Fruit fly (Drosophila melanogaster) whole organism, embryonic: ENCODE results near the gene nan.

Experiments used
- Atf-2 ChIP-seq: fragments of 200-800 bp; sonication (Bioruptor generic); optimal IDR thresholded peaks from 2 replicates; lab custom pipeline; 2016; ENCODE audit warnings: missing biosample characterization, missing genetic modification characterization
- Atf6 ChIP-seq: fragments of 200-800 bp; sonication (Bioruptor generic); IDR thresholded peaks from 2 replicates; pipeline ENCODE4 v1.3.6; 2022; ENCODE audit warnings: missing biosample characterization, missing genetic modification characterization
- CG10321 ChIP-seq: fragments of 200-800 bp; sonication (Bioruptor generic); IDR thresholded peaks from 2 replicates; pipeline ENCODE4 v1.3.6; 2022; ENCODE audit warnings: missing biosample characterization, missing genetic modification characterization
- CG11085 ChIP-seq: fragments of 200-800 bp; sonication (Bioruptor generic); IDR thresholded peaks from 2 replicates; pipeline ENCODE4 v1.3.6; 2022; ENCODE audit warnings: missing biosample characterization, missing genetic modification characterization
- CG12769 ChIP-seq: fragments of 200-800 bp; sonication (Bioruptor generic); optimal IDR thresholded peaks from 2 replicates; lab custom pipeline; 2019; ENCODE audit warnings: missing biosample characterization, mild to moderate bottlenecking, missing genetic modification characterization, moderate library complexity
- CG14441 ChIP-seq: fragments of 200-800 bp; sonication (Bioruptor generic); IDR thresholded peaks from 2 replicates; pipeline ENCODE4 v1.3.6; 2022; ENCODE audit warnings: missing biosample characterization, missing genetic modification characterization
- CG18619 ChIP-seq: fragments of 200-800 bp; sonication (Bioruptor generic); optimal IDR thresholded peaks from 3 replicates; lab custom pipeline; 2017; ENCODE audit warnings: missing biosample characterization, mild to moderate bottlenecking, missing genetic modification characterization
- CG2199 ChIP-seq: fragments of 200-800 bp; sonication (Bioruptor generic); IDR thresholded peaks from 3 replicates; pipeline ENCODE4 v1.3.6; 2022; ENCODE audit warnings: missing biosample characterization, missing genetic modification characterization
- CG2889 ChIP-seq: fragments of 200-800 bp; sonication (Bioruptor generic); IDR thresholded peaks from 3 replicates; pipeline ENCODE4 v1.3.6; 2022; ENCODE audit warnings: missing biosample characterization, missing genetic modification characterization
- CG3163 ChIP-seq: fragments of 200-800 bp; sonication (Bioruptor generic); optimal IDR thresholded peaks from 3 replicates; lab custom pipeline; 2016; ENCODE audit warnings: missing biosample characterization, missing genetic modification characterization
- CG32532 ChIP-seq: fragments of 200-800 bp; sonication (Bioruptor generic); IDR thresholded peaks from 2 replicates; pipeline ENCODE4 v1.3.6; 2022; ENCODE audit warnings: missing biosample characterization, missing genetic modification characterization
- CG33557 ChIP-seq: fragments of 200-800 bp; sonication (Bioruptor generic); optimal IDR thresholded peaks from 2 replicates; lab custom pipeline; 2019; ENCODE audit warnings: missing biosample characterization, mild to moderate bottlenecking, missing genetic modification characterization, moderate library complexity
- CG42726 ChIP-seq: fragments of 200-800 bp; sonication (Bioruptor generic); IDR thresholded peaks from 2 replicates; pipeline ENCODE4 v1.3.6; 2022; ENCODE audit warnings: missing biosample characterization, missing genetic modification characterization; ENCODE audit not compliant: partially characterized antibody
- CG43689 ChIP-seq: fragments of 200-800 bp; sonication (Bioruptor generic); IDR thresholded peaks from 2 replicates; pipeline ENCODE4 v1.3.6; 2022; ENCODE audit warnings: missing biosample characterization, missing genetic modification characterization
- CG6175 ChIP-seq: fragments of 200-800 bp; sonication (Bioruptor generic); IDR thresholded peaks from 3 replicates; pipeline ENCODE4 v1.3.6; 2022; ENCODE audit warnings: missing biosample characterization, missing genetic modification characterization
- CG7372 ChIP-seq: fragments of 200-800 bp; sonication (Bioruptor generic); IDR thresholded peaks from 2 replicates; pipeline ENCODE4 v1.3.6; 2022; ENCODE audit warnings: missing biosample characterization, missing genetic modification characterization
- CG7556 ChIP-seq: fragments of 200-800 bp; sonication (Bioruptor generic); optimal IDR thresholded peaks from 2 replicates; lab custom pipeline; 2017; ENCODE audit warnings: missing biosample characterization, mild to moderate bottlenecking, missing genetic modification characterization
- CG7745 ChIP-seq: fragments of 200-800 bp; sonication (Bioruptor generic); optimal IDR thresholded peaks from 2 replicates; lab custom pipeline; 2018; ENCODE audit warnings: missing biosample characterization, mild to moderate bottlenecking, missing genetic modification characterization, moderate library complexity
- CG7928 ChIP-seq: fragments of 200-800 bp; sonication (Bioruptor generic); optimal IDR thresholded peaks from 2 replicates; lab custom pipeline; 2017; ENCODE audit warnings: missing biosample characterization, mild to moderate bottlenecking, missing genetic modification characterization
- CG8281 ChIP-seq: fragments of 200-800 bp; sonication (Bioruptor generic); optimal IDR thresholded peaks from 2 replicates; lab custom pipeline; 2018; ENCODE audit warnings: missing biosample characterization, mild to moderate bottlenecking, missing genetic modification characterization, moderate library complexity
- Camta ChIP-seq: fragments of 200-800 bp; sonication (Bioruptor generic); optimal IDR thresholded peaks from 2 replicates; lab custom pipeline; 2016; ENCODE audit warnings: missing biosample characterization, missing genetic modification characterization
- D19A ChIP-seq: fragments of 200-800 bp; optimal IDR thresholded peaks from 3 replicates; lab custom pipeline; 2019; ENCODE audit warnings: missing biosample characterization, mild to moderate bottlenecking, missing genetic modification characterization, moderate library complexity
- Doc3 ChIP-seq: fragments of 200-800 bp; sonication (Bioruptor generic); IDR thresholded peaks from 3 replicates; pipeline ENCODE4 v1.3.6; 2022; ENCODE audit warnings: missing biosample characterization, missing genetic modification characterization; ENCODE audit not compliant: partially characterized antibody
- Dref ChIP-seq: fragments of 200-800 bp; sonication (Bioruptor generic); IDR thresholded peaks from 2 replicates; pipeline ENCODE4 v1.3.6; 2022; ENCODE audit warnings: missing biosample characterization, missing genetic modification characterization
- Drgx ChIP-seq: fragments of 200-800 bp; sonication (Bioruptor generic); IDR thresholded peaks from 2 replicates; pipeline ENCODE4 v1.3.6; 2022; ENCODE audit warnings: missing biosample characterization, missing genetic modification characterization
- HHEX ChIP-seq: fragments of 200-800 bp; sonication (Bioruptor generic); optimal IDR thresholded peaks from 3 replicates; lab custom pipeline; 2017; ENCODE audit warnings: missing biosample characterization, mild to moderate bottlenecking, missing genetic modification characterization, missing genetic modification reagents
- HmgD ChIP-seq: fragments of 200-800 bp; sonication (Bioruptor generic); optimal IDR thresholded peaks from 3 replicates; lab custom pipeline; 2016; ENCODE audit warnings: missing biosample characterization, missing genetic modification characterization
- Lim3 ChIP-seq: fragments of 200-800 bp; sonication (Bioruptor generic); IDR thresholded peaks from 2 replicates; pipeline ENCODE4 v1.3.6; 2022; ENCODE audit warnings: missing biosample characterization, missing genetic modification characterization
- Med ChIP-seq: fragments of 200-800 bp; sonication (Bioruptor generic); peaks from one replicate; lab custom pipeline; 2016; ENCODE audit warnings: missing biosample characterization, missing genetic modification characterization, mild to moderate bottlenecking, inconsistent platforms, moderate library complexity
- Meics ChIP-seq: fragments of 200-800 bp; sonication (Bioruptor generic); optimal IDR thresholded peaks from 2 replicates; lab custom pipeline; 2017; ENCODE audit warnings: missing biosample characterization, mild to moderate bottlenecking, missing genetic modification characterization
- Mrtf ChIP-seq: fragments of 200-800 bp; sonication (Bioruptor generic); IDR thresholded peaks from 3 replicates; pipeline ENCODE4 v1.3.6; 2022; ENCODE audit warnings: missing biosample characterization, missing genetic modification characterization
- Myb ChIP-seq: fragments of 200-800 bp; sonication (Bioruptor generic); optimal IDR thresholded peaks from 2 replicates; lab custom pipeline; 2016; ENCODE audit warnings: missing biosample characterization, missing genetic modification characterization
- Neu2 ChIP-seq: fragments of 200-800 bp; sonication (Bioruptor generic); optimal IDR thresholded peaks from 3 replicates; lab custom pipeline; 2016; ENCODE audit warnings: missing biosample characterization, missing genetic modification characterization, borderline replicate concordance
- Stat92E ChIP-seq, 3 experiments: fragments of >200 bp in 2 of 3; fragments of 200-800 bp in 1 of 3; sonication (Bioruptor generic) in 1 of 3; optimal IDR thresholded peaks; 2 replicates each; lab custom pipeline; 2017 to 2019; ENCODE audit warnings: missing biosample characterization in 3 of 3, missing genetic modification characterization in 3 of 3, mild to moderate bottlenecking in 1 of 3, moderate library complexity in 1 of 3
- ash1 ChIP-seq: fragments of 200-800 bp; sonication (Bioruptor generic); optimal IDR thresholded peaks from 2 replicates; lab custom pipeline; 2018; ENCODE audit warnings: missing biosample characterization, mild to moderate bottlenecking, missing genetic modification characterization
- crc ChIP-seq: fragments of 200-800 bp; sonication (Bioruptor generic); optimal IDR thresholded peaks from 2 replicates; lab custom pipeline; 2016; ENCODE audit warnings: missing biosample characterization, missing genetic modification characterization
- dm ChIP-seq: fragments of 200-800 bp; sonication (Bioruptor generic); optimal IDR thresholded peaks from 3 replicates; lab custom pipeline; 2016; ENCODE audit warnings: missing biosample characterization, missing genetic modification characterization
- eve ChIP-seq, 2 experiments: fragments of >200 bp; optimal IDR thresholded peaks; 2 replicates each; lab custom pipeline; 2017; ENCODE audit warnings: missing biosample characterization in 2 of 2, missing genetic modification characterization in 2 of 2
- exex ChIP-seq: fragments of 200-800 bp; sonication (Bioruptor generic); optimal IDR thresholded peaks from 4 replicates; lab custom pipeline; 2018; ENCODE audit warnings: missing biosample characterization, mild to moderate bottlenecking, missing genetic modification characterization, moderate library complexity
- fd64A ChIP-seq: fragments of 200-800 bp; sonication (Bioruptor generic); optimal IDR thresholded peaks from 3 replicates; lab custom pipeline; 2018; ENCODE audit warnings: missing biosample characterization, mild to moderate bottlenecking, missing genetic modification characterization
- grau ChIP-seq: fragments of 200-800 bp; optimal IDR thresholded peaks from 3 replicates; lab custom pipeline; 2019; ENCODE audit warnings: missing biosample characterization, mild to moderate bottlenecking, missing genetic modification characterization, moderate library complexity
- lab ChIP-seq: fragments of 200-800 bp; sonication (Bioruptor generic); optimal IDR thresholded peaks from 3 replicates; lab custom pipeline; 2017; ENCODE audit warnings: missing biosample characterization, missing genetic modification characterization, mild to moderate bottlenecking, moderate library complexity, missing genetic modification reagents
- nmo ChIP-seq: fragments of 200-800 bp; sonication (Bioruptor generic); optimal IDR thresholded peaks from 2 replicates; lab custom pipeline; 2018; ENCODE audit warnings: missing biosample characterization, mild to moderate bottlenecking, missing genetic modification characterization, moderate library complexity
- pan ChIP-seq, 4 experiments: fragments of >200 bp in 3 of 4; fragments of 200-800 bp in 1 of 4; sonication (Bioruptor generic) in 1 of 4; optimal IDR thresholded peaks in 3 of 4; IDR thresholded peaks in 1 of 4; 2 replicates each; pipeline versions ENCODE4 v1.3.6 to Lab custom; 2017 to 2022; ENCODE audit warnings: missing biosample characterization in 2 of 4, missing genetic modification characterization in 2 of 4, mixed read lengths in 1 of 4
- pb ChIP-seq: fragments of 200-800 bp; sonication (Bioruptor generic); optimal IDR thresholded peaks from 3 replicates; lab custom pipeline; 2016; ENCODE audit warnings: missing biosample characterization, missing genetic modification characterization
- rib ChIP-seq: fragments of 200-800 bp; sonication (Bioruptor generic); IDR thresholded peaks from 2 replicates; pipeline ENCODE4 v1.3.6; 2022; ENCODE audit warnings: missing biosample characterization, missing genetic modification characterization
- row ChIP-seq: fragments of 200-800 bp; sonication (Bioruptor generic); IDR thresholded peaks from 3 replicates; pipeline ENCODE4 v1.3.6; 2022; ENCODE audit warnings: missing biosample characterization, missing genetic modification characterization
- run ChIP-seq: fragments of 200-800 bp; sonication (Bioruptor generic); optimal IDR thresholded peaks from 3 replicates; lab custom pipeline; 2018; ENCODE audit warnings: missing biosample characterization, mild to moderate bottlenecking, missing genetic modification characterization
- scrt ChIP-seq: fragments of 200-800 bp; sonication (Bioruptor generic); optimal IDR thresholded peaks from 2 replicates; lab custom pipeline; 2018; ENCODE audit warnings: missing biosample characterization, mild to moderate bottlenecking, missing genetic modification characterization, moderate library complexity

The nan gene

dm6 chr3L:14229481-14229880 lies 40.0 kb upstream of the nan start:
- TF ChIP-seq CG7372 (GFP tag; lab: Robert Waterston, UW) (peak; percentile 65), rib (GFP tag; lab: Robert Waterston, UW) (0 out of 2 replicates have a peak, but pooled peaks have one; percentile 23), CG12769 (tag; lab: Kevin White, UChicago) (peak; percentile 4), row (peak; percentile 16; the same call in 1 of the 3 replicates), Drgx (GFP tag; lab: Robert Waterston, UW) (peak; percentile 64), Med (GFP tag; lab: Kevin White, UChicago) (peak; percentile 63), eve (GFP tag; optimal IDR thresholded peaks at IDR 0.05; lab: Kevin White, UChicago) (peak in 1 of 2 experiments; percentile 33), CG2889 (GFP tag; lab: Robert Waterston, UW) (no peak), CG7928 (GFP tag; lab: Kevin White, UChicago) (no peak), nmo (no peak)

DNA sequence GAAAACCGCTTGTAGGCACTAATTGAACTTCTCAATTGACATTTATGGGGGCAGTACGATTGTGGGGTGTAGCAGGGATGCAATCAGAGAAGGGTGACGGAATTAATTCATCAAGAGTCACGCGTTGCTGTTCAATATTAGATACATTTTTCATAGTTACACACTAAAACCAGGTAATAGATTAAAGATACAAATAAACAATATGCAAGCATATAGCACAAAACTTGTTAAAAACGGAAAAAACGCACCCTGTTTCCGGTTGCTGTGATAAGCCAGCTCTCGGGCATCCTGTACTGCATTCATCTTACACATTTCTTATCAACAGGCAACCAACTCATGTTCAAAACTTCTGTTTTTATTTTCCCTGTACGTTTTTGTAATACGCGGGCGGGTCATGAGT lies 39.6 kb upstream of the nan start:
- no peak for TF ChIP-seq grau (tag; lab: Kevin White, UChicago)
- TF ChIP-seq CG42726 (GFP tag; lab: Robert Waterston, UW), result no peak
- TF ChIP-seq lab, result no peak
- no peak for TF ChIP-seq CG7556 (GFP tag; lab: Kevin White, UChicago)
- TF ChIP-seq CG11085, result no peak
- no peak for TF ChIP-seq CG32532
- TF ChIP-seq Meics, result no peak
- TF ChIP-seq CG14441 (GFP tag; lab: Robert Waterston, UW), result no peak
- TF ChIP-seq Atf6 (GFP tag; lab: Robert Waterston, UW), result no peak
- no peak for TF ChIP-seq CG7745 (tag; lab: Kevin White, UChicago)
- no peak for TF ChIP-seq Dref
- no peak for TF ChIP-seq pan (optimal IDR thresholded peaks at IDR 0.05; lab: Kevin White, UChicago)
- no peak for TF ChIP-seq pan (GFP tag; optimal IDR thresholded peaks at IDR 0.05 in 1 of 2, IDR thresholded peaks at IDR 0.05 in 1 of 2)
- no peak for TF ChIP-seq CG6175
- TF ChIP-seq Doc3, result no peak
- TF ChIP-seq CG43689 (GFP tag; lab: Robert Waterston, UW), result no peak
- TF ChIP-seq HmgD (GFP tag; lab: Kevin White, UChicago), result no peak
- TF ChIP-seq Neu2 (GFP tag; lab: Kevin White, UChicago), result no peak

- no peak for TF ChIP-seq fd64A
- TF ChIP-seq ash1 (GFP tag; lab: Kevin White, UChicago), result no peak
- no peak for TF ChIP-seq scrt (GFP tag; lab: Kevin White, UChicago)
- peak; percentile 23 for TF ChIP-seq run (tag; lab: Kevin White, UChicago)
- no peak for TF ChIP-seq pb (GFP tag; lab: Kevin White, UChicago)
- TF ChIP-seq nmo, result no peak
- no peak for TF ChIP-seq Lim3
- no peak for TF ChIP-seq Atf-2
- TF ChIP-seq HHEX (GFP tag; lab: Kevin White, UChicago), result no peak
- peak in 1 of 3 experiments; percentile 64 for TF ChIP-seq Stat92E (GFP tag; optimal IDR thresholded peaks at IDR 0.05; lab: Kevin White, UChicago)
- no peak for TF ChIP-seq Mrtf (GFP tag; lab: Robert Waterston, UW)
- TF ChIP-seq Myb, result no peak
- TF ChIP-seq exex, result no peak
- TF ChIP-seq CG18619 (GFP tag; lab: Kevin White, UChicago), result no peak
- TF ChIP-seq CG33557 (GFP tag; lab: Kevin White, UChicago), result no peak
- no peak for TF ChIP-seq eve (GFP tag; optimal IDR thresholded peaks at IDR 0.05; lab: Kevin White, UChicago)
- no peak for TF ChIP-seq CG3163
- TF ChIP-seq CG2199, result 0 out of 3 replicates have a peak, but pooled peaks have one; percentile 29
- peak; percentile 9 for TF ChIP-seq D19A
- no peak for TF ChIP-seq CG10321 (GFP tag; lab: Robert Waterston, UW)
- no peak for TF ChIP-seq CG8281 (tag; lab: Kevin White, UChicago)
- TF ChIP-seq dm (GFP tag; lab: Kevin White, UChicago), result no peak
- TF ChIP-seq Camta (GFP tag; lab: Kevin White, UChicago), result no peak
- no peak for TF ChIP-seq crc (GFP tag; lab: Kevin White, UChicago)
- TF ChIP-seq Atf6 (GFP tag; lab: Robert Waterston, UW), result no peak
Measured at dm6 chr3L:14223450-14223849, 34.0 kb upstream of the nan start.
